Worm (Caenorhabditis elegans) whole organism, late embryonic: ENCODE data around the gene fbxb-105.

Experiments used
- F13H6.1 ChIP-seq: sonication (generic microtip); optimal IDR thresholded peaks from 2 replicates; lab custom pipeline; 2016; ENCODE audit warnings: missing genetic modification characterization, missing compliant biosample characterization
- K09A11.1 ChIP-seq: sonication (generic microtip); optimal IDR thresholded peaks from 2 replicates; lab custom pipeline; 2017; ENCODE audit warnings: antibody characterized with exemption, mild to moderate bottlenecking, missing genetic modification characterization, missing compliant biosample characterization; ENCODE audit not compliant: insufficient read depth
- nhr-11 ChIP-seq: fragments of 150-350 bp; optimal IDR thresholded peaks from 2 replicates; lab custom pipeline; 2014; ENCODE audit warnings: missing biosample characterization, missing genetic modification characterization
- pqm-1 ChIP-seq: sonication (generic microtip); optimal IDR thresholded peaks from 2 replicates; lab custom pipeline; 2016; ENCODE audit warnings: missing genetic modification characterization, missing compliant biosample characterization
- rnt-1 ChIP-seq: sonication (generic microtip); optimal IDR thresholded peaks from 2 replicates; lab custom pipeline; 2016; ENCODE audit warnings: missing genetic modification characterization, missing compliant biosample characterization
- tbx-7 ChIP-seq: sonication (generic microtip); optimal IDR thresholded peaks from 2 replicates; lab custom pipeline; 2016; ENCODE audit warnings: missing genotype, missing genetic modification characterization, missing compliant biosample characterization

DNA sequence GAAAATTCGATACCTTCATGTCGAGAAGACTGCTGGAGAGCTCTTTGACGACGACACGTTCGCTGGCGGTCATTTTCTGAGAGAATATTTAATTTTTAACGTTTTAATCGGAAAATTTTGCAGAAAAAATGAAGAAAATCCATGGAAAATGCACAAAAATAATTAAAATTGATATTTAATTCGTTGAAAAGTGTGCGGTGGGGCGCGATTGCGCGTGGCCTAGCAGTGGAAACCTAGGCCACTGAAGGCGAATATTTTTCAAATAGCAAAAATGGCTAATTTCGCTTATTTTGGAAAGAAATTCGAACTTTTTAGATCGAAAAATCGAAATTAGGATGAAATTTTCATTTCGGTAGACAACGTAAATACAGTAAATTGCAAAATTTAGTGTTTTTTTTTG is 18.2 kb downstream of the fbxb-105 start, which contains the start of gene F29A7.6:
- TF ChIP-seq pqm-1 (tag; lab: Kevin White, UChicago) (no peak), nhr-11 (no peak), K09A11.1 (tag; lab: Kevin White, UChicago) (no peak), tbx-7 (peak; percentile 68), rnt-1 (tag; lab: Kevin White, UChicago) (no peak), F13H6.1 (tag; lab: Kevin White, UChicago) (peak; percentile 2)
